Worm (Caenorhabditis elegans) whole organism, L2 larva: ENCODE data around the gene ZK228.4.

Experiments used
- ama-1 ChIP-seq: fragments of 150-350 bp; optimal IDR thresholded peaks from 2 replicates; lab custom pipeline; 2018; ENCODE audit warnings: inconsistent platforms
- ceh-82 ChIP-seq: fragments of 150-350 bp; optimal IDR thresholded peaks from 2 replicates; lab custom pipeline; 2014; ENCODE audit warnings: missing biosample characterization, missing genetic modification characterization
- lin-13 ChIP-seq: fragments of 150-350 bp; optimal IDR thresholded peaks from 2 replicates; lab custom pipeline; 2014; ENCODE audit warnings: missing biosample characterization, missing genetic modification reagents, missing genetic modification characterization
- nhr-12 ChIP-seq: fragments of 150-350 bp; optimal IDR thresholded peaks from 2 replicates; lab custom pipeline; 2014; ENCODE audit warnings: missing biosample characterization, missing genetic modification characterization
- nhr-77 ChIP-seq: fragments of 150-350 bp; optimal IDR thresholded peaks from 2 replicates; lab custom pipeline; 2014; ENCODE audit warnings: missing biosample characterization, missing genetic modification characterization
- zag-1 ChIP-seq: fragments of 150-350 bp; optimal IDR thresholded peaks from 2 replicates; lab custom pipeline; 2014; ENCODE audit warnings: missing biosample characterization, missing genetic modification characterization

DNA sequence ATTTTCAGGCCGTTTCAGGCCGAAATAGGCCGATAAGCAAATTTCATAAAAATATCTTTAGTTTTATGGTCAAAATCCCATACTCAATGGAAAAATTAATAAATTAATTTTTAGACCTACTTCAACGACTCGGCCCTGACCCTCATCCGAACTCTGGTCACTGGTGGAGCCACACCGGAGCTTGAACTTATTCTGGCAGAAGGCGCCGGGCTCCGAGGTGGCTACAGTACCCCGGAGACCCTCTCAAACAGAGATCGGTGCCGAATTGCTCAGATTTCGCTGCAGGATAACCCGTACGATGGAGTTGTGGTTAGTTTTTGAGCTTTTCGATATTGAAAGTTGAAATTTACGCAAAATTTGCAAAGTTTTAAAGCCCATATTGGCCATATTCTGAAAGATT lies 44.2 kb downstream of the ZK228.4 start:
- TF ChIP-seq zag-1 (tag; lab: Kevin White, UChicago) (no peak), lin-13 (GFP tag; lab: Kevin White, UChicago) (no peak), ama-1 (lab: Kevin White, UChicago) (no peak), ceh-82 (no peak), nhr-77 (tag; lab: Kevin White, UChicago) (no peak), nhr-12 (tag; lab: Kevin White, UChicago) (no peak)
